Fruit fly (Drosophila melanogaster) ovary, adult (tissue): ENCODE data around the gene Dpp10.

Experiments
- CG17801 ChIP-seq: fragments of 200-800 bp; optimal IDR thresholded peaks from 2 replicates; lab custom pipeline; 2019; ENCODE audit warnings: missing biosample characterization, mild to moderate bottlenecking, missing genetic modification characterization, moderate library complexity; ENCODE audit not compliant: partially characterized antibody

Dpp10 gene

DNA sequence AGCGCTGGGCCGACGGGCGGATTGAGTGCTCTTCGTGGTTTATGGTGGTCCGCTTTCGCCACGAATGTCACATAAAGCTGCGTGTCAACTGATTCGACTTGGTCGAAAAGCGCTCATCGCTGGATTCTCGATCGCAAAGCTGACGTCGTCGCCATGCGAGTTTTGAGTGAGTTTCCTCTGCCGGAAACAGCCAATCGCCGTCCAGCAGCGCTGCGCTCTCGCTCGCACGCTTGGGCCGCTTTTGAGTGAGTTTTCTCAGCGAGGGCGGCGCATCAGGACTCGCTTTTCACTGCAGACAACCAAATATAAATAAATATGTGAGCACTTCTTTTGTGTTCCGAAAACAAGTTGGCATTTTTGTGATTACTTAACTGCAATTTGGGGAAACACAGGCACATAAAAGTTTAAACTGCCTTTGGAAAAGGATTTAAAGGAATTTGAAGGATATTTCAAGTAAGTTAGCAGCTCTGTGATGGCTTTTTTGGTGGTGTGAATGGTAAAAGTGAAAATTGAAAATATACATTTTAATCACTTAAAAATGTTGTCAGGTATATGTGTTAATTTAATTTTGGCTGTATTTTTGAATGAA, 53.9 kb downstream of the Dpp10 start, which contains the start of gene eya:
Gene eya, minus strand, starts transcription at position 94 of the 589 bp plus-strand sequence.
- TF ChIP-seq CG17801 (GFP tag; lab: Kevin White, UChicago) = no peak

DNA sequence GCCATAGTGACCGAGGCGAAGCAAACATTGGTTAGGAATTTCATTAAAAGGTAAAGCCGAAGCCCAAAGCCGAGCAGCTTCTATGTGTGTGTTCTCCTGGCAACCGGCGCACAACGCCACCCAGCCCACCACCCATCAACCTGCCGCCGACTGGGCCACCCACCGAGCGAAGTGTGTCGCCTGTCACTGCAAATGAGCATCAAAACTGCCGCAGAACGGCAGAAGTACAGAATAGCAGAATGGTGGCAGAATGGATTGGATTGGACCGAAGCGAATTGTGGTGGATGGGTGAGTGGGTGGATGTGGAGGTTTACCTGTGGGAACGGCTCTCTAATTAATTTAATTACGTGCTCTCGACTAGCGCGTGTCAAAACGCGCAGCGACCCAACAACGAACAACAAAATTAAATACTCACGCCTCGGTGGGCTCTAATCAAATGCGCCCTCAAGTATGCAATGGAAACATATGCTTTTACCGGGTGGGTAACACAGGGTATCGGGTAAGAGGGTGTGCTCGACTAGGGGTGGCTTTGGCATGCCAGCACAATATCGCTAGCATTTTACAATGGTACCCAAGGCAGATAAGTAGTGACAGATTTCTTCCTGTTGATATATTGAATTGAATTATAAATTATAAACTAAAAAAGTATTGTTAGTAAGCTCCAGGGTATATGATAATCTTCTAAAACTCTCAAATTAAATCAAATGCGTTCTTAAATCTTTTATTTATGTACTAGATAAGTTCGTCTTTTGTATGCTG, 61.1 kb downstream of the Dpp10 start:
- no peak for TF ChIP-seq CG17801 (GFP tag; lab: Kevin White, UChicago)

DNA sequence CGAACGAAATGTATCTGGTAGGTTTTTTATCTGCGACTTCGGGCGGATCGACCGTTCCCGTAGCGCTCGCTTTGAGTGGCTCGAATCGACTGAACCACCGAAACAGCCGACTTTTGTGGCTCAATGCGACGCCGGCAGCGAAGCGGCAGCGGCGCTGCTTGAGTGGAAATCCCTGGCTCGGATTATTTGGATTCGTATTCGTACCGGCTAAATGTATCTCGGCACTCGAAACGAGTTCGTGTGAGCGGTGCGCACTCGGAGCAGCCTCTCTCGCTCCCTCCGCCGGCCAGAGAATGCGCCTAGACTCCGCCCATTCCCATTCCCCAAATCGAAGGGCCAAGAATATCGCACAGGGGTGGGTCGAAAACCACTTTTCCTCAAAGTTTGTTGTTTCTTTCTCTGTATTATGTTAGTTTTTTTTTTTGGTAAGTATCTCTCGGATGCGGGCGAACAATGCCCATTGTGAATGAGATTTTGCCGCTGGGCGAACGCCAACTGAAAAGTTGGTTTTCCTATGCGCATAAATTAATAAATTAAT, 64.8 kb downstream of the Dpp10 start:
- peak; percentile 2 for TF ChIP-seq CG17801 (GFP tag; lab: Kevin White, UChicago)

DNA sequence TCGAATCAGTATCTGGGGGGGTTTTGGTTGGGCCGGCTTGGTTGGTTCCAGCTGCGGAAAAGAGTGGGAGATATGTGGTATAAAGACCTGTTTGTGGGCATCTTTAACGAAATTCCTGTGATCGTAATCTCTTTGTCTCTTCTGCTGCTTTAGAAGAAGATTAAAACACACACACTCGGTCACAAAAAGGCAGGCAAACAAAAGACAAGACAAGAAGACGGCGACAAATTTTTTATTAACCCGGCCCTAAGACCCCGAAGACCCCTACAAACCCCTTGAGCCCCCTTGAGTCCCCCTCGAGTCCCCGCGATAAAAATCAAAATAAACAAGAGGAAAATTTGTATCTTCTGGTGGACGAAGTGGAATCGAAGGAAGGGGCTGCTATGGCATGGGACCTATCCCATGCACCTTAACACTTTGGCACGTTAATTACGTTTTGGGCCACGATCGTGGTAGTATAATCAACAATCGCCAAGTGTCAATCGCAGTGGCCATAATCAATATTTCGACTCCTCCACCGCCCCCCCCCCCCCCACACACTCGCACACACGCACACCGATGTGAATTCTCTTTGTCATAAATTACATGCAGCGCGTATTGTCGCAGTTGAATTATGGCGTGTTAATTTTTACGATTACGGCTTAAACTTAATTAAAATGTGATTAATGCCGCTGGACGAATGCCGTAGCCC, 66.6 kb downstream of the Dpp10 start:
- no peak for TF ChIP-seq CG17801 (GFP tag; lab: Kevin White, UChicago)

DNA sequence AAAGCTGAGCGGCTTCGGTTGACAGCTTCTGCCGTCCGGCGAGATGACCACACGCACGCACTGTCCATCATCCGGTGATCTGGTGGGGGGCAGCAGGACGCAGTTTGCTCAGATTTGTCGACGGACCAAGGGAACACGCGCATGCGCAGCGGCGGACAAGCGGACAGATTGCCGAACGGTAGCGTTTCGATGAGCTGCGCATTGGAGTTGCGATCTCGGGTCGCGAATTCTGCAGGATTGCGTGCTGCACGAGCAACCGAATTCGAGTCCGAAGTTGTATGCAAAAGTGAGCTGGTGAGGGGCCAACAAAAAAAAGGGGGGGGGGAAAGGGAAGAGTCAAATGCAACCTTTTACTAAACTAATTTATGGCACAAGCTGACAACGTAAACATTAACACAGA, 67.1 kb downstream of the Dpp10 start:
- no peak for TF ChIP-seq CG17801 (GFP tag; lab: Kevin White, UChicago)

DNA sequence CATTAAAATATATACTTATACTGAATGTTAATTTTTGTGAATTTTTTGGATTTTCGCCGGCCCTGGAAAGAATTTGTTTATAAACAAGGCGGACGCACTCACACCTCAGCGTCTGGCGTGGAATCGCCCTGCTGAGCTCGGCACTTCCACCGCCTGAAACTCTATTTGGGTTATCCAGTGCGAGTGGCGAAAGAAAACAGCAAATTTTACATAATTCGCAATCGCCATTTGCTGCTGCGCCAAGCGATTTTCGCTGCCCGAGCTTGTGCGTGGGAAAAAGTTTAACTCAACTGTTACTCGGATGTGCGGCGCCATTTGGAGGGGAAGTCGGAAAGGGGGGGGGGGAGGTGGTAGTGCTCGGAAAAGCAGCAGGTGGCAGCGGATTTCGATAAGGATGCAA, 67.9 kb downstream of the Dpp10 start:
- TF ChIP-seq CG17801 (GFP tag; lab: Kevin White, UChicago) = no peak

DNA sequence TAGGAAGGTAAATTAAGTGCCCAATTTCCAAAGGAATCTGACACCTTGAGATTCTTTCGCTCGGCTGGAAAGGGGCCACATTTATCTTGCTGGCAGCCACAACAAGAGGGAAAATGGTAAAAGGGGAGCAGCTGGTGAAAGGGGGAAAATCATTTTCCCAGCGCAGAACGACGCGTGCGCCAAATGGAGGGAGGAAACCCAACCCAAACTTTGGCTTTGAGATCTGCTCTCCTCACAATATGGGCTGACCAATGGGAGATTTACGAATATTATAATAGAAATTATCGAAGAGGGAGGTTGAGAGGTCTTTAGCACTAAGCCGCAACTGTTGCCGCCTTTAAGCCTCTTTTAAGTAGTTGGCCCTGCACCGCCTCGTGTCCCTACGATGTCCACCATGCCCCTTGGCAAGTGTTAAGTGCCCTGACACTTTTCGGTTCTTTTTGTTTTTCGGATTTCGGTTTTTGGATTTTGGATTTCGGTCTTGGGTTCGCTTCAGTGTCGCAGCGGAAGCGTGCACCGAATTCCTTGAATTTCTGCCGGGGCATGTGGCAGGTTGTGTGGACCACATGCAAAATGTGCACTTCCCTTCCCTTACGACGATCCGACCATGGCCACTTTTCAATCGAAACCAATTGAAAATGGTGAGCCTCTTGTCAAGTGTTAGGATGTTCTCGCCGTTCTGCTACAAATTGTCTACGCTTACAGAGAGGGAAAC, 68.7 kb downstream of the Dpp10 start:
- TF ChIP-seq CG17801 (GFP tag; lab: Kevin White, UChicago) = no peak

DNA sequence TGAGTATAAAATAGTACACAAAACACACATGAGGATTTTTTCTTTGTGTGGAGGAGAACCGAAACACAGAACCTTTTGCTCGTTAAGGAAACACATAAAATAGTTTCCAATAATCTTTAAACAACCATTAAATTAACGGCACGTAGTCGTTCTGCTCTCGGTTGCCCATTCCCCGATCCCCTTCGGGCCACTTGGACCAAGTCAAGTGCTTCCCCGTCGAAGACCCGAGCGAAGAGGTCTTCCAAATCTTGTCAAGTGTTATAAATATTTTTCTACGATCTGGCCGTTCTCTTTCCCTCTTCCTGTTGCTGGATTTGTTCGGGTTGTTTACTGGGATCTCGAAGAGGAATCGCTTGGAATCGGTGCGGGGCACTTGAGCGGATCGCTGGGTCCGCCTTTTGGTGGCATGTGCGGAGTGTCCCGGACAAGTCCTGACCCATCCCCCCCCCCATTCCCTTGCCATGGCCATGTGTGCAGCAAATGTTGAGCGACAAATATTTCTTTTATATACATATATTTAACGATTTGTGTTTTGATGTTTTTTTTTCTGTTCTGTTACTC, 69.8 kb downstream of the Dpp10 start:
- TF ChIP-seq CG17801 (GFP tag; lab: Kevin White, UChicago) = no peak

DNA sequence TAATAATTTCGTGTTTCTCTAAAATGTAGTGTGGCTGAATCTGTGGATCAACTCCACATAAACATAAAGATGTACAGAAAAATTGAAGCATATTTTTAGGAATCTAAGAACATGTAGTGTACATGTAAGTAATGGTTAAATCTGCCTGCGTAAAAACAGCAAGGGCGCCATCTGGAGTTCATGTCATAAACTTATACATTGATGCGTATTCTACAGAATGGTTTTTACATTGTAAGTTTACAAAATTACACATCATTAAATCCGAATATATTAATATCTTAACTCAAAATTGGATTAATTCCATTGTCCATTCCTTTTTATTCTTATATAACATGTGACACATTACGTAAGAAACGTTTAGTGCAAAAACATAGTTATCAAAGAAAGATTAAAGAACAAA, 73.9 kb downstream of the Dpp10 start:
- peak; percentile 11 for TF ChIP-seq CG17801 (GFP tag; lab: Kevin White, UChicago)
